Fruit fly (Drosophila melanogaster): ENCODE measurements around the gene epsilonCOP.

The epsilonCOP gene

dm6 chr2L:6455955-6456599 lies 32.8 kb upstream of the epsilonCOP start, which contains the start of gene frj (continued):
- peak; percentile 52 for TF ChIP-seq lbe (GFP tag; optimal IDR thresholded peaks at IDR 0.05)
- TF ChIP-seq inv (GFP tag; IDR thresholded peaks at IDR 0.05; ENCODE audit: partially characterized antibody) = peak; percentile 52; the same call in 1 of the 2 replicates
- TF ChIP-seq CG1603 (tag; optimal IDR thresholded peaks at IDR 0.05) = peak; percentile 88
- no peak for TF ChIP-seq danr (GFP tag; IDR thresholded peaks at IDR 0.05)
- no peak for TF ChIP-seq CG11560 (tag; IDR thresholded peaks at IDR 0.05)
- TF ChIP-seq Sry-δ (GFP tag; optimal IDR thresholded peaks at IDR 0.05) = peak; percentile 88
- peak; percentile 49 for TF ChIP-seq HmgZ (tag; optimal IDR thresholded peaks at IDR 0.05)
- TF ChIP-seq MBD-R2 (GFP tag; IDR thresholded peaks at IDR 0.05) = peak; percentile 56
- TF ChIP-seq psq (GFP tag; optimal IDR thresholded peaks at IDR 0.05) = peak; percentile 50
- TF ChIP-seq seq (GFP tag; IDR thresholded peaks at IDR 0.05) = no peak
- peak; percentile 71 for TF ChIP-seq CHES-1-like (GFP tag; optimal IDR thresholded peaks at IDR 0.05)
- peak; percentile 54 for TF ChIP-seq NC2β (GFP tag; optimal IDR thresholded peaks at IDR 0.05)
- peak; percentile 33 for TF ChIP-seq ab (GFP tag; optimal IDR thresholded peaks at IDR 0.05)
- TF ChIP-seq abd-A (tag; optimal IDR thresholded peaks at IDR 0.05) = no peak
- TF ChIP-seq Dip3 (GFP tag; optimal IDR thresholded peaks at IDR 0.05) = peak; percentile 61
- peak; percentile 9 for TF ChIP-seq CG6654 (GFP tag; optimal IDR thresholded peaks at IDR 0.05)
- peak; percentile 74 for TF ChIP-seq CG2120 (GFP tag; optimal IDR thresholded peaks at IDR 0.05)
- TF ChIP-seq ewg (GFP tag; optimal IDR thresholded peaks at IDR 0.05) = peak; percentile 52
- TF ChIP-seq phol (tag; optimal IDR thresholded peaks at IDR 0.05) = peak; percentile 80
- no peak for TF ChIP-seq btn (GFP tag; optimal IDR thresholded peaks at IDR 0.05)
- peak; percentile 66 for TF ChIP-seq CG4282 (GFP tag; optimal IDR thresholded peaks at IDR 0.05)
- TF ChIP-seq CG6272 (GFP tag; IDR thresholded peaks at IDR 0.05) = peak; percentile 52
- TF ChIP-seq Atf3 (GFP tag; optimal IDR thresholded peaks at IDR 0.05) = peak; percentile 60
- TF ChIP-seq Hmx (GFP tag; optimal IDR thresholded peaks at IDR 0.05) = no peak
- peak; percentile 92 for TF ChIP-seq Lhr (GFP tag; optimal IDR thresholded peaks at IDR 0.05)
- peak; percentile 50 for TF ChIP-seq CG10147 (GFP tag; optimal IDR thresholded peaks at IDR 0.05)
- peak; percentile 72; the same call in 2 of the 3 replicates for TF ChIP-seq CG16813 (GFP tag; IDR thresholded peaks at IDR 0.05; ENCODE audit: partially characterized antibody)
- peak; percentile 90 for TF ChIP-seq row (GFP tag; IDR thresholded peaks at IDR 0.05)
- TF ChIP-seq CG2875 (GFP tag; optimal IDR thresholded peaks at IDR 0.05) = peak; percentile 55
- no peak for TF ChIP-seq sqz (GFP tag; optimal IDR thresholded peaks at IDR 0.05)
- no peak for TF ChIP-seq HLHmδ (GFP tag; optimal IDR thresholded peaks at IDR 0.05)
- 0 out of 2 replicates have a peak, but pooled peaks have one; percentile 25 for TF ChIP-seq CG31224 (GFP tag; IDR thresholded peaks at IDR 0.05)
- TF ChIP-seq wdn (GFP tag; IDR thresholded peaks at IDR 0.05) = no peak; the same call in 1 of the 2 replicates
- TF ChIP-seq disco-r (GFP tag; optimal IDR thresholded peaks at IDR 0.05) = no peak
- peak; percentile 91 for TF ChIP-seq Sin3A (optimal IDR thresholded peaks at IDR 0.05)
- TF ChIP-seq CG11398 (GFP tag; optimal IDR thresholded peaks at IDR 0.05) = peak; percentile 24
- no peak for TF ChIP-seq CG11093 (GFP tag; IDR thresholded peaks at IDR 0.05)
- TF ChIP-seq scrt (GFP tag; optimal IDR thresholded peaks at IDR 0.05) = no peak
- TF ChIP-seq Taf1 (GFP tag; IDR thresholded peaks at IDR 0.05) = no peak
- TF ChIP-seq Hey (tag; optimal IDR thresholded peaks at IDR 0.05) = no peak
- TF ChIP-seq CG32532 (GFP tag; IDR thresholded peaks at IDR 0.05) = peak; percentile 77
- TF ChIP-seq dmrt99B (tag; optimal IDR thresholded peaks at IDR 0.05) = peak; percentile 53
- peak; percentile 69 for TF ChIP-seq CG15269 (tag; optimal IDR thresholded peaks at IDR 0.05)
- peak; percentile 82 for TF ChIP-seq jumu (GFP tag; optimal IDR thresholded peaks at IDR 0.05)
- peak; percentile 79 for TF ChIP-seq maf-S (GFP tag; optimal IDR thresholded peaks at IDR 0.05)
- TF ChIP-seq CG6791 (GFP tag; IDR thresholded peaks at IDR 0.05; ENCODE audit: partially characterized antibody) = peak; percentile 37; the same call in 2 of the 3 replicates
- peak; percentile 10 for TF ChIP-seq CG17385 (GFP tag; optimal IDR thresholded peaks at IDR 0.05)
- no peak for TF ChIP-seq pita (GFP tag; optimal IDR thresholded peaks at IDR 0.05)
- peak; percentile 31 for TF ChIP-seq CG12236 (GFP tag; optimal IDR thresholded peaks at IDR 0.05)
- TF ChIP-seq CG18262 (tag; optimal IDR thresholded peaks at IDR 0.05) = peak; percentile 49

Data from whole organism, embryonic.